Worm (Caenorhabditis elegans) whole organism, young adult: Measurements from ENCODE around the gene fntb-1.

Experiments used
- K11D2.4 ChIP-seq: fragments of 200-800 bp; sonication (Bioruptor generic); IDR thresholded peaks from 2 replicates; pipeline ENCODE4 v1.3.6; 2022; ENCODE audit warnings: missing genetic modification reagents, missing genetic modification characterization, missing compliant biosample characterization
- T07F8.4 ChIP-seq: sonication (generic microtip); optimal IDR thresholded peaks from 2 replicates; lab custom pipeline; 2016; ENCODE audit warnings: mild to moderate bottlenecking, missing genetic modification characterization, moderate library complexity, missing compliant biosample characterization
- ama-1 ChIP-seq, 3 experiments: fragments of 150-350 bp in 1 of 3; sonication (generic microtip) in 2 of 3; optimal IDR thresholded peaks; 2 replicates each; lab custom pipeline; 2014 to 2018; ENCODE audit warnings: missing biosample characterization in 2 of 3, missing genetic modification characterization in 2 of 3, missing genetic modification reagents in 2 of 3
- efl-1 ChIP-seq: fragments of 150-350 bp; optimal IDR thresholded peaks from 2 replicates; lab custom pipeline; 2014; ENCODE audit warnings: missing biosample characterization, missing genetic modification reagents, missing genetic modification characterization
- gei-17 ChIP-seq: fragments of 200-800 bp; sonication (Bioruptor generic); optimal IDR thresholded peaks from 2 replicates; lab custom pipeline; 2018; ENCODE audit warnings: mild to moderate bottlenecking, missing genetic modification characterization, missing compliant biosample characterization
- hlh-12 ChIP-seq: sonication (generic microtip); optimal IDR thresholded peaks from 2 replicates; lab custom pipeline; 2016; ENCODE audit warnings: missing genetic modification characterization, missing compliant biosample characterization
- hmg-1.2 ChIP-seq: fragments of 200-800 bp; sonication (Bioruptor generic); IDR thresholded peaks from 2 replicates; pipeline ENCODE4 v1.3.6; 2022; ENCODE audit warnings: missing genetic modification reagents, missing genetic modification characterization, missing compliant biosample characterization
- madf-6 ChIP-seq: fragments of 200-800 bp; sonication (Bioruptor generic); IDR thresholded peaks from 2 replicates; pipeline ENCODE4 v1.3.6; 2022; ENCODE audit warnings: missing genetic modification reagents, missing genetic modification characterization, missing compliant biosample characterization
- tbp1 ChIP-seq: fragments of 200-800 bp; sonication (Bioruptor generic); optimal IDR thresholded peaks from 2 replicates; lab custom pipeline; 2018; ENCODE audit warnings: mild to moderate bottlenecking, missing genetic modification characterization, missing compliant biosample characterization

DNA sequence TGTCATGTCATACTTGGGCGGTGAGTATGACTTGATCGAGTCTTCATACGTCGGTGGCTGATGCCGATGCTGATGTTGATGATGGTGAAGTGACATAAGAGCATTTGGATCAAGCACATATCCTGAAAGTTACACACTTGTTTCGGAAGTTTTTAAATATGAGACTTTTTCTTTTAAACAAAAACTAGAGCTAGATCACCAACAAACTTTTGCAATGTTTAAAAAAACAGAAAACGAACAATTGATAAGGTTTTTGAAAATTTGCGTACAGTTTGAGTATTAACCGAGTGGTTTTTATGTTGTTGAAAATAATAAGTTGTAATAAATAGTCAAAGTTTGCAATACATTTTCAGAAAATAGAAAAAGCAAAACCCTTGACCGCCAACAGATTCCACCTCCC lies 37.1 kb downstream of the fntb-1 start, which contains the start of gene R02D5.4:
- no peak for TF ChIP-seq K11D2.4 (GFP tag; lab: Robert Waterston, UW)
- TF ChIP-seq ama-1 (optimal IDR thresholded peaks at IDR 0.05; lab: Kevin White, UChicago) = no peak
- no peak for TF ChIP-seq ama-1 (GFP tag; optimal IDR thresholded peaks at IDR 0.05; lab: Kevin White, UChicago)
- TF ChIP-seq efl-1 (GFP tag; lab: Kevin White, UChicago) = no peak
- no peak for TF ChIP-seq madf-6 (GFP tag; lab: Robert Waterston, UW)
- TF ChIP-seq tbp1 = no peak
- no peak for TF ChIP-seq T07F8.4 (tag; lab: Kevin White, UChicago)
- TF ChIP-seq hmg-1.2 (GFP tag; lab: Robert Waterston, UW) = no peak
- no peak for TF ChIP-seq gei-17 (GFP tag; lab: Kevin White, UChicago)
- TF ChIP-seq hlh-12 (tag; lab: Kevin White, UChicago) = no peak
